Worm (Caenorhabditis elegans) whole organism, L2 larva: ENCODE data around the gene C15H11.13.

ENCODE experiments used
- alr-1 ChIP-seq: fragments of 150-350 bp; optimal IDR thresholded peaks from 2 replicates; lab custom pipeline; 2014; ENCODE audit warnings: missing biosample characterization, missing genetic modification characterization
- ama-1 ChIP-seq: fragments of 150-350 bp; optimal IDR thresholded peaks from 2 replicates; lab custom pipeline; 2018; ENCODE audit warnings: inconsistent platforms
- blmp-1 ChIP-seq: sonication (generic microtip); optimal IDR thresholded peaks from 2 replicates; lab custom pipeline; 2017; ENCODE audit warnings: missing genetic modification characterization, mild to moderate bottlenecking, missing compliant biosample characterization, antibody characterized with exemption, moderate library complexity; ENCODE audit not compliant: insufficient read depth
- egl-27 ChIP-seq: sonication (generic microtip); optimal IDR thresholded peaks from 3 replicates; lab custom pipeline; 2017; ENCODE audit warnings: missing biosample characterization, missing genetic modification reagents, missing genetic modification characterization
- elt-3 ChIP-seq: sonication (generic microtip); optimal IDR thresholded peaks from 2 replicates; lab custom pipeline; 2017; ENCODE audit warnings: missing biosample characterization, missing genetic modification characterization
- fos-1 ChIP-seq: fragments of 150-350 bp; optimal IDR thresholded peaks from 2 replicates; lab custom pipeline; 2014; ENCODE audit warnings: missing biosample characterization, missing genetic modification characterization
- lin-39 ChIP-seq: fragments of 150-350 bp; optimal IDR thresholded peaks from 2 replicates; lab custom pipeline; 2014; ENCODE audit warnings: missing biosample characterization, missing genetic modification reagents, missing genetic modification characterization
- lsy-2 ChIP-seq, 2 experiments: fragments of 150-350 bp in 1 of 2; sonication (generic microtip) in 1 of 2; optimal IDR thresholded peaks; 2 replicates each; lab custom pipeline; 2014 to 2017; ENCODE audit warnings: missing biosample characterization in 2 of 2, missing genetic modification characterization in 2 of 2
- mdl-1 ChIP-seq, 2 experiments: fragments of 150-350 bp in 1 of 2; sonication (generic microtip) in 1 of 2; optimal IDR thresholded peaks; 2 replicates each; lab custom pipeline; 2017; ENCODE audit warnings: missing biosample characterization in 2 of 2, missing genetic modification characterization in 2 of 2
- nhr-11 ChIP-seq: fragments of 150-350 bp; optimal IDR thresholded peaks from 2 replicates; lab custom pipeline; 2014; ENCODE audit warnings: missing biosample characterization, missing genetic modification characterization
- nhr-23 ChIP-seq: fragments of 150-350 bp; optimal IDR thresholded peaks from 2 replicates; lab custom pipeline; 2014; ENCODE audit warnings: missing biosample characterization, missing genetic modification reagents, missing genetic modification characterization
- nhr-237 ChIP-seq: fragments of 150-350 bp; optimal IDR thresholded peaks from 2 replicates; lab custom pipeline; 2014; ENCODE audit warnings: missing biosample characterization, missing genetic modification characterization

ce11 chrV:14409905-14410304, 15.1 kb downstream of the C15H11.13 start:
- TF ChIP-seq nhr-23 (tag; lab: Kevin White, UChicago) (no peak), blmp-1 (tag; lab: Kevin White, UChicago) (no peak), alr-1 (no peak), nhr-237 (tag; lab: Kevin White, UChicago) (no peak), lsy-2 (tag; optimal IDR thresholded peaks at IDR 0.05; lab: Kevin White, UChicago) (no peak), fos-1 (tag; lab: Kevin White, UChicago) (no peak), elt-3 (no peak), mdl-1 (tag; optimal IDR thresholded peaks at IDR 0.05; lab: Kevin White, UChicago) (no peak), nhr-11 (tag; lab: Kevin White, UChicago) (no peak), ama-1 (lab: Kevin White, UChicago) (no peak), egl-27 (tag; lab: Kevin White, UChicago) (no peak), lin-39 (tag; lab: Kevin White, UChicago) (no peak)
